Worm (Caenorhabditis elegans) whole organism, L2 larva: ENCODE data around the gene C48D1.1.
A peak's percentile ranks its signal among the peaks of the same experiment; 100 is the strongest.

Experiments used
- C34F6.9 ChIP-seq: fragments of 150-350 bp; optimal IDR thresholded peaks from 2 replicates; lab custom pipeline; 2014; ENCODE audit warnings: missing biosample characterization, missing genetic modification characterization
- F13H6.1 ChIP-seq: sonication (generic microtip); optimal IDR thresholded peaks from 2 replicates; lab custom pipeline; 2016; ENCODE audit warnings: missing genetic modification characterization, missing compliant biosample characterization
- R02D3.7 ChIP-seq: fragments of 150-350 bp; optimal IDR thresholded peaks from 2 replicates; lab custom pipeline; 2014; ENCODE audit warnings: missing biosample characterization, missing genetic modification characterization
- Y55F3AM.14 ChIP-seq: fragments of 200-800 bp; sonication (Bioruptor generic); optimal IDR thresholded peaks from 2 replicates; lab custom pipeline; 2018; ENCODE audit warnings: mild to moderate bottlenecking, missing genetic modification characterization, missing compliant biosample characterization
- ZK546.5 ChIP-seq: sonication (generic microtip); optimal IDR thresholded peaks from 2 replicates; lab custom pipeline; 2017; ENCODE audit warnings: missing biosample characterization, missing genetic modification characterization
- alr-1 ChIP-seq: fragments of 150-350 bp; optimal IDR thresholded peaks from 2 replicates; lab custom pipeline; 2014; ENCODE audit warnings: missing biosample characterization, missing genetic modification characterization
- aly-2 ChIP-seq: fragments of 150-350 bp; optimal IDR thresholded peaks from 2 replicates; lab custom pipeline; 2014; ENCODE audit warnings: missing biosample characterization, missing genetic modification characterization
- ama-1 ChIP-seq: fragments of 150-350 bp; optimal IDR thresholded peaks from 2 replicates; lab custom pipeline; 2018; ENCODE audit warnings: inconsistent platforms
- blmp-1 ChIP-seq: sonication (generic microtip); optimal IDR thresholded peaks from 2 replicates; lab custom pipeline; 2017; ENCODE audit warnings: missing genetic modification characterization, mild to moderate bottlenecking, missing compliant biosample characterization, antibody characterized with exemption, moderate library complexity; ENCODE audit not compliant: insufficient read depth
- ceh-16 ChIP-seq: fragments of 150-350 bp; optimal IDR thresholded peaks from 2 replicates; lab custom pipeline; 2014; ENCODE audit warnings: missing biosample characterization, missing genetic modification characterization
- ceh-82 ChIP-seq: fragments of 150-350 bp; optimal IDR thresholded peaks from 2 replicates; lab custom pipeline; 2014; ENCODE audit warnings: missing biosample characterization, missing genetic modification characterization
- crh-2 ChIP-seq: sonication (generic microtip); optimal IDR thresholded peaks from 2 replicates; lab custom pipeline; 2017; ENCODE audit warnings: missing biosample characterization, missing genetic modification characterization
- dmd-4 ChIP-seq: sonication (generic microtip); optimal IDR thresholded peaks from 2 replicates; lab custom pipeline; 2017; ENCODE audit warnings: missing biosample characterization, missing genetic modification characterization
- egl-27 ChIP-seq: sonication (generic microtip); optimal IDR thresholded peaks from 3 replicates; lab custom pipeline; 2017; ENCODE audit warnings: missing biosample characterization, missing genetic modification reagents, missing genetic modification characterization
- elt-1 ChIP-seq: fragments of 150-350 bp; optimal IDR thresholded peaks from 2 replicates; lab custom pipeline; 2014; ENCODE audit warnings: missing biosample characterization, missing genetic modification characterization
- elt-3 ChIP-seq: sonication (generic microtip); optimal IDR thresholded peaks from 2 replicates; lab custom pipeline; 2017; ENCODE audit warnings: missing biosample characterization, missing genetic modification characterization
- fos-1 ChIP-seq: fragments of 150-350 bp; optimal IDR thresholded peaks from 2 replicates; lab custom pipeline; 2014; ENCODE audit warnings: missing biosample characterization, missing genetic modification characterization
- gmeb-1 ChIP-seq: fragments of 150-350 bp; optimal IDR thresholded peaks from 2 replicates; lab custom pipeline; 2014; ENCODE audit warnings: missing biosample characterization, missing genetic modification characterization
- lin-11 ChIP-seq: fragments of 150-350 bp; sonication (generic microtip); optimal IDR thresholded peaks from 2 replicates; lab custom pipeline; 2014; ENCODE audit warnings: missing biosample characterization, missing genetic modification characterization, inconsistent platforms, mixed read lengths
- lin-13 ChIP-seq: fragments of 150-350 bp; optimal IDR thresholded peaks from 2 replicates; lab custom pipeline; 2014; ENCODE audit warnings: missing biosample characterization, missing genetic modification reagents, missing genetic modification characterization
- lin-39 ChIP-seq: fragments of 150-350 bp; optimal IDR thresholded peaks from 2 replicates; lab custom pipeline; 2014; ENCODE audit warnings: missing biosample characterization, missing genetic modification reagents, missing genetic modification characterization
- lsy-2 ChIP-seq, 2 experiments: fragments of 150-350 bp in 1 of 2; sonication (generic microtip) in 1 of 2; optimal IDR thresholded peaks; 2 replicates each; lab custom pipeline; 2014 to 2017; ENCODE audit warnings: missing biosample characterization in 2 of 2, missing genetic modification characterization in 2 of 2
- mab-5 ChIP-seq: fragments of 150-350 bp; optimal IDR thresholded peaks from 2 replicates; lab custom pipeline; 2014; ENCODE audit warnings: missing biosample characterization, missing genetic modification characterization
- mbf-1 ChIP-seq: sonication (generic microtip); optimal IDR thresholded peaks from 2 replicates; lab custom pipeline; 2017; ENCODE audit warnings: missing biosample characterization, missing genetic modification characterization
- mdl-1 ChIP-seq, 2 experiments: fragments of 150-350 bp in 1 of 2; sonication (generic microtip) in 1 of 2; optimal IDR thresholded peaks; 2 replicates each; lab custom pipeline; 2017; ENCODE audit warnings: missing biosample characterization in 2 of 2, missing genetic modification characterization in 2 of 2
- nhr-10 ChIP-seq: sonication (generic microtip); optimal IDR thresholded peaks from 2 replicates; lab custom pipeline; 2017; ENCODE audit warnings: missing biosample characterization, missing genetic modification characterization
- nhr-11 ChIP-seq: fragments of 150-350 bp; optimal IDR thresholded peaks from 2 replicates; lab custom pipeline; 2014; ENCODE audit warnings: missing biosample characterization, missing genetic modification characterization
- nhr-12 ChIP-seq: fragments of 150-350 bp; optimal IDR thresholded peaks from 2 replicates; lab custom pipeline; 2014; ENCODE audit warnings: missing biosample characterization, missing genetic modification characterization
- nhr-129 ChIP-seq: fragments of 150-350 bp; optimal IDR thresholded peaks from 2 replicates; lab custom pipeline; 2014; ENCODE audit warnings: missing biosample characterization, missing genetic modification characterization
- nhr-21 ChIP-seq: fragments of 150-350 bp; optimal IDR thresholded peaks from 2 replicates; lab custom pipeline; 2014; ENCODE audit warnings: missing biosample characterization, missing genetic modification characterization
- nhr-23 ChIP-seq: fragments of 150-350 bp; optimal IDR thresholded peaks from 2 replicates; lab custom pipeline; 2014; ENCODE audit warnings: missing biosample characterization, missing genetic modification reagents, missing genetic modification characterization
- nhr-237 ChIP-seq: fragments of 150-350 bp; optimal IDR thresholded peaks from 2 replicates; lab custom pipeline; 2014; ENCODE audit warnings: missing biosample characterization, missing genetic modification characterization
- nhr-25 ChIP-seq: fragments of 150-350 bp; sonication (generic microtip); optimal IDR thresholded peaks from 3 replicates; lab custom pipeline; 2014; ENCODE audit warnings: missing biosample characterization, missing genetic modification characterization
- nhr-6 ChIP-seq: fragments of 150-350 bp; optimal IDR thresholded peaks from 2 replicates; lab custom pipeline; 2014; ENCODE audit warnings: missing biosample characterization, missing genetic modification characterization
- nhr-77 ChIP-seq: fragments of 150-350 bp; optimal IDR thresholded peaks from 2 replicates; lab custom pipeline; 2014; ENCODE audit warnings: missing biosample characterization, missing genetic modification characterization
- peb-1 ChIP-seq: fragments of 150-350 bp; optimal IDR thresholded peaks from 2 replicates; lab custom pipeline; 2014; ENCODE audit warnings: missing biosample characterization, missing genetic modification characterization
- sem-4 ChIP-seq: fragments of 150-350 bp; optimal IDR thresholded peaks from 2 replicates; lab custom pipeline; 2014; ENCODE audit warnings: missing biosample characterization, missing genetic modification reagents, missing genetic modification characterization
- skn-1 ChIP-seq: sonication (generic microtip); optimal IDR thresholded peaks from 2 replicates; lab custom pipeline; 2017; ENCODE audit warnings: missing biosample characterization, missing genetic modification characterization
- sma-3 ChIP-seq: sonication (generic microtip); optimal IDR thresholded peaks from 2 replicates; lab custom pipeline; 2016; ENCODE audit warnings: missing genetic modification reagents, missing genetic modification characterization, missing compliant biosample characterization
- sma-9 ChIP-seq, 2 experiments: fragments of 150-350 bp in 1 of 2; sonication (generic microtip) in 1 of 2; optimal IDR thresholded peaks; 2 replicates each; lab custom pipeline; 2014 to 2016; ENCODE audit warnings: missing genetic modification characterization in 2 of 2, mild to moderate bottlenecking in 1 of 2, missing biosample characterization in 1 of 2, missing compliant biosample characterization in 1 of 2, missing genetic modification reagents in 1 of 2, moderate library complexity in 1 of 2
- snpc-4 ChIP-seq: fragments of 150-350 bp; optimal IDR thresholded peaks from 2 replicates; lab custom pipeline; 2014; ENCODE audit warnings: missing biosample characterization, missing genetic modification characterization
- unc-39 ChIP-seq: fragments of 150-350 bp; optimal IDR thresholded peaks from 2 replicates; lab custom pipeline; 2014; ENCODE audit warnings: missing biosample characterization, missing genetic modification characterization
- unc-55 ChIP-seq: fragments of 150-350 bp; sonication (generic microtip); optimal IDR thresholded peaks from 3 replicates; lab custom pipeline; 2014; ENCODE audit warnings: missing biosample characterization, missing genetic modification reagents, missing genetic modification characterization
- unc-62 ChIP-seq: fragments of 150-350 bp; optimal IDR thresholded peaks from 2 replicates; lab custom pipeline; 2014; ENCODE audit warnings: missing biosample characterization, missing genetic modification reagents, missing genetic modification characterization
- zag-1 ChIP-seq: fragments of 150-350 bp; optimal IDR thresholded peaks from 2 replicates; lab custom pipeline; 2014; ENCODE audit warnings: missing biosample characterization, missing genetic modification characterization
- ztf-1 ChIP-seq: fragments of 200-800 bp; sonication (Bioruptor generic); conservative IDR thresholded peaks from 2 replicates; pipeline ENCODE4 v1.3.6; 2022; ENCODE audit warnings: missing genetic modification characterization, missing compliant biosample characterization
- ztf-11 ChIP-seq: sonication (generic microtip); optimal IDR thresholded peaks from 2 replicates; lab custom pipeline; 2017; ENCODE audit warnings: missing biosample characterization, missing genetic modification characterization
- ztf-4 ChIP-seq: fragments of 150-350 bp; optimal IDR thresholded peaks from 2 replicates; lab custom pipeline; 2014; ENCODE audit warnings: missing biosample characterization, missing genetic modification characterization

C48D1.1 gene

ce11 chrIV:13238943-13239861, 42.0 kb upstream of the C48D1.1 start, which contains the start of gene tag-115:
Gene tag-115 (minus strand): TSS chrIV:13239414.
- TF ChIP-seq F13H6.1 (tag; lab: Kevin White, UChicago) (no peak), lsy-2 (tag; optimal IDR thresholded peaks at IDR 0.05; lab: Kevin White, UChicago) (peak in 1 of 2 experiments; percentile 23), mbf-1 (tag; lab: Kevin White, UChicago) (no peak), ceh-16 (no peak), mab-5 (tag; lab: Kevin White, UChicago) (no peak), lin-13 (GFP tag; lab: Kevin White, UChicago) (no peak), ztf-4 (tag; lab: Kevin White, UChicago) (no peak), fos-1 (tag; lab: Kevin White, UChicago) (no peak), unc-55 (GFP tag; lab: Kevin White, UChicago) (peak; percentile 8), lin-11 (tag; lab: Kevin White, UChicago) (no peak), crh-2 (tag; lab: Kevin White, UChicago) (no peak), ZK546.5 (no peak), dmd-4 (tag; lab: Kevin White, UChicago) (no peak), C34F6.9 (peak; percentile 38), R02D3.7 (tag; lab: Kevin White, UChicago) (no peak), nhr-237 (tag; lab: Kevin White, UChicago) (no peak), unc-62 (GFP tag; lab: Kevin White, UChicago) (no peak), peb-1 (tag; lab: Kevin White, UChicago) (no peak), ceh-82 (tag; lab: Kevin White, UChicago) (no peak), unc-39 (tag; lab: Kevin White, UChicago) (no peak), egl-27 (no peak), nhr-23 (tag; lab: Kevin White, UChicago) (no peak), sma-3 (GFP tag; lab: Kevin White, UChicago) (peak; percentile 17), ztf-11 (no peak), nhr-129 (tag; lab: Kevin White, UChicago) (no peak), mdl-1 (tag; optimal IDR thresholded peaks at IDR 0.05; lab: Kevin White, UChicago) (no peak), nhr-21 (peak; percentile 1), elt-3 (no peak), nhr-77 (tag; lab: Kevin White, UChicago) (no peak), sem-4 (tag; lab: Kevin White, UChicago) (no peak), gmeb-1 (no peak), nhr-10 (tag; lab: Kevin White, UChicago) (no peak), nhr-11 (tag; lab: Kevin White, UChicago) (no peak), lin-39 (tag; lab: Kevin White, UChicago) (no peak), elt-1 (tag; lab: Kevin White, UChicago) (no peak), sma-9 (GFP tag; optimal IDR thresholded peaks at IDR 0.05; lab: Kevin White, UChicago) (no peak), sma-9 (tag; optimal IDR thresholded peaks at IDR 0.05; lab: Kevin White, UChicago) (no peak), snpc-4 (tag; lab: Kevin White, UChicago) (no peak), skn-1 (tag; lab: Kevin White, UChicago) (no peak), zag-1 (tag; lab: Kevin White, UChicago) (no peak), nhr-6 (tag; lab: Kevin White, UChicago) (no peak), Y55F3AM.14 (GFP tag; lab: Kevin White, UChicago) (no peak), alr-1 (tag; lab: Kevin White, UChicago) (no peak), nhr-12 (tag; lab: Kevin White, UChicago) (no peak), aly-2 (tag; lab: Kevin White, UChicago) (no peak), ama-1 (lab: Kevin White, UChicago) (peak; percentile 47), nhr-25 (tag; lab: Kevin White, UChicago) (peak; percentile 5), ztf-1 (GFP tag; lab: Robert Waterston, UW) (no peak), blmp-1 (no peak)
